Worm (Caenorhabditis elegans): ENCODE data around the gene mig-39.

mig-39 gene

DNA sequence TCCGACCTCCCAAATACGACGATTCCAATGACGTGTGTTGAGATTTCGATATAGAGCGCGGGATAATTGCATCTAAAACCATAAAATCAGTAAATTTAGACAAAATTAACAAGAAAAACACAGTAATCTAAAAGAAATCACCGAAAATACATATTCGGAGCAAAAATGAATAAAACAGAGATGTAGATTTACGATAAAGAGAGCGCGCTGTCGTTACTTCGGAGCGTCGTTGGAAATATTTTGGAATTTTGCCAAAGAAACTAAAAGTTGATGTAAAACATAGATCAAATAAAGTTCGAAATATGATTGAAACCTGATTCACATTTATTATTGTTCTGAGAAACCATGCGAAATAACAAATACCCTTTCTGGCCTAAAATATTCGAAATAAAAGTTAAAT, 34.7 kb upstream of the mig-39 start, which contains the start of gene ZK1236.5:
Gene ZK1236.5, minus strand, starts transcription at position 72 of the 400 bp plus-strand sequence.
- TF ChIP-seq T07F8.4 (tag; optimal IDR thresholded peaks at IDR 0.05) = no peak
- TF ChIP-seq mcd-1 (GFP tag; IDR thresholded peaks at IDR 0.05) = no peak
- no peak for TF ChIP-seq ceh-58 (GFP tag; IDR thresholded peaks at IDR 0.05)
- no peak for TF ChIP-seq rpc-1 (optimal IDR thresholded peaks at IDR 0.05)
- TF ChIP-seq rpc-1 (tag; optimal IDR thresholded peaks at IDR 0.05) = no peak
- TF ChIP-seq Y79H2A.3 (GFP tag; conservative IDR thresholded peaks at IDR 0.05) = no peak
- no peak for TF ChIP-seq lin-40 (tag; optimal IDR thresholded peaks at IDR 0.05)
- no peak for TF ChIP-seq aptf-2 (GFP tag; conservative IDR thresholded peaks at IDR 0.05)
- no peak for TF ChIP-seq cebp-2 (GFP tag; IDR thresholded peaks at IDR 0.05)
- TF ChIP-seq attf-3 (GFP tag; conservative IDR thresholded peaks at IDR 0.05) = peak; percentile 93
- TF ChIP-seq lin-35 (GFP tag; optimal IDR thresholded peaks at IDR 0.05) = peak in 1 of 3 experiments; percentile 4
- TF ChIP-seq fkh-3 (tag; optimal IDR thresholded peaks at IDR 0.05) = no peak
- no peak for TF ChIP-seq lin-26 (GFP tag; IDR thresholded peaks at IDR 0.05)
- no peak for TF ChIP-seq F49E8.2 (tag; optimal IDR thresholded peaks at IDR 0.05; ENCODE audit: insufficient read depth)
- no peak for TF ChIP-seq zim-3 (tag; optimal IDR thresholded peaks at IDR 0.05)
- no peak for TF ChIP-seq pbrm-1 (GFP tag; IDR thresholded peaks at IDR 0.05)
- no peak for TF ChIP-seq sea-2 (GFP tag; IDR thresholded peaks at IDR 0.05)
- peak; percentile 46 for TF ChIP-seq him-1 (tag; optimal IDR thresholded peaks at IDR 0.05)
- TF ChIP-seq ztf-22 (GFP tag; optimal IDR thresholded peaks at IDR 0.05) = no peak
- TF ChIP-seq B0336.3 (GFP tag; IDR thresholded peaks at IDR 0.05) = no peak
- TF ChIP-seq sptf-2 (GFP tag; optimal IDR thresholded peaks at IDR 0.05) = no peak
- no peak for TF ChIP-seq athp-1 (tag; optimal IDR thresholded peaks at IDR 0.05)
- TF ChIP-seq nhr-179 (tag; optimal IDR thresholded peaks at IDR 0.05) = no peak

DNA sequence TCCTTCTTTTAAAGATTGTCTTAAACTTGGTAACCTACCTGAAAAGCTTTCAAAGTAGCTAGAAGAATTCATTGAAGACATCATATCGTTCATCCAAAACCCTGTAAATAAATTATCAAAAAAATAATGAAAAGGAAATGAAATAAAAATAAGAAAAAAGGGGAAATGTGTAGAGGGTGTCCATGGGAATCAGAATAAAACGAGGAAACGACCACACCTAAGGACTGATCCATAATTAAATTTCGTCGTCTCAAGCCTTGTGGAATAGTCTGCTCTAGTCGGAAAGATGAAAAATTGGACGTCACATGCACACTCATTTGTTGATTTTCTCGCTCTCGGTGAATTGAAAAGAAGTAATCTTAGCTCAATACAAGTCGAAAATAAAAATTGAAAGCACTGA, 31.8 kb upstream of the mig-39 start, which contains the start of gene ZK1236.9:
Gene ZK1236.9, minus strand, starts transcription at position 101 of the 400 bp plus-strand sequence.
- TF ChIP-seq ets-4 (GFP tag; optimal IDR thresholded peaks at IDR 0.05) (no peak), ceh-79 (tag; optimal IDR thresholded peaks at IDR 0.05) (no peak), nhr-179 (tag; optimal IDR thresholded peaks at IDR 0.05) (no peak), D2030.7 (GFP tag; IDR thresholded peaks at IDR 0.05) (no peak), lin-40 (tag; optimal IDR thresholded peaks at IDR 0.05) (no peak), ZK185.1 (tag; optimal IDR thresholded peaks at IDR 0.05; ENCODE audit: poor library complexity, severe bottlenecking) (no peak), snpc-1.1 (tag; optimal IDR thresholded peaks at IDR 0.05; ENCODE audit: insufficient read depth) (no peak), pbrm-1 (GFP tag; IDR thresholded peaks at IDR 0.05) (no peak), him-1 (tag; optimal IDR thresholded peaks at IDR 0.05) (no peak), ztf-26 (tag; optimal IDR thresholded peaks at IDR 0.05) (no peak), K11D2.4 (GFP tag; IDR thresholded peaks at IDR 0.05) (no peak), F55B11.4 (tag; optimal IDR thresholded peaks at IDR 0.05; ENCODE audit: borderline replicate concordance, insufficient read depth) (no peak), atf-7 (tag; optimal IDR thresholded peaks at IDR 0.05) (no peak), dpff-1 (tag; optimal IDR thresholded peaks at IDR 0.05) (no peak), dpl-1 (GFP tag; optimal IDR thresholded peaks at IDR 0.05) (no peak), F23B12.7 (tag; optimal IDR thresholded peaks at IDR 0.05; ENCODE audit: insufficient read depth) (no peak)

- TF ChIP-seq snpc-4 (GFP tag; optimal IDR thresholded peaks at IDR 0.05) (peak; percentile 33), snpc-4 (tag; optimal IDR thresholded peaks at IDR 0.05) (peak in 2 of 4 experiments; percentile 61 to 81), hmg-1.2 (GFP tag; IDR thresholded peaks at IDR 0.05) (0 out of 2 replicates have a peak, but pooled peaks have one; percentile 22), B0336.3 (GFP tag; IDR thresholded peaks at IDR 0.05) (0 out of 2 replicates have a peak, but pooled peaks have one; percentile 11), snpc-1.1 (tag; optimal IDR thresholded peaks at IDR 0.05; ENCODE audit: insufficient read depth) (peak; percentile 30), somi-1 (GFP tag; optimal IDR thresholded peaks at IDR 0.05) (no peak), F33H1.4 (GFP tag; IDR thresholded peaks at IDR 0.05) (no peak)
Measured at ce11 chrIII:8437763-8438414, 28.9 kb upstream of the mig-39 start.
